Fruit fly (Drosophila melanogaster): ENCODE data around the gene myd.
A peak's percentile ranks its signal among the peaks of the same experiment; 100 is the strongest.

dm6 chr3R:19181214-19181613, 755 bp downstream of the myd start:
- TF ChIP-seq Atf-2 (GFP tag; optimal IDR thresholded peaks at IDR 0.05) (no peak), CG13296 (GFP tag; optimal IDR thresholded peaks at IDR 0.05) (peak; percentile 10), Med (GFP tag) (peak; percentile 63), Dbx (GFP tag; IDR thresholded peaks at IDR 0.05) (no peak), shn (GFP tag; optimal IDR thresholded peaks at IDR 0.05) (no peak), croc (GFP tag; conservative IDR thresholded peaks at IDR 0.05) (no peak), ac (GFP tag; optimal IDR thresholded peaks at IDR 0.05) (no peak), Xbp1 (GFP tag; optimal IDR thresholded peaks at IDR 0.05) (peak; percentile 10), CG6654 (GFP tag; optimal IDR thresholded peaks at IDR 0.05) (no peak)
